Fruit fly (Drosophila melanogaster) whole organism, prepupa: ENCODE data around the gene CG32266.

Experiments used
- Blimp-1 ChIP-seq: fragments of 200-800 bp; sonication (Bioruptor generic); optimal IDR thresholded peaks from 3 replicates; lab custom pipeline; 2017; ENCODE audit warnings: missing biosample characterization, missing genetic modification characterization, mild to moderate bottlenecking, moderate library complexity, missing genetic modification reagents
- CG10631 ChIP-seq: fragments of 200-800 bp; sonication (Bioruptor generic); optimal IDR thresholded peaks from 2 replicates; lab custom pipeline; 2016; ENCODE audit warnings: missing biosample characterization, missing genetic modification characterization
- CG11294 ChIP-seq: fragments of 200-800 bp; sonication (Bioruptor generic); IDR thresholded peaks from 2 replicates; pipeline ENCODE4 v1.3.6; 2022; ENCODE audit warnings: missing biosample characterization, missing genetic modification characterization
- CG11762 ChIP-seq: fragments of 200-800 bp; sonication (Bioruptor generic); optimal IDR thresholded peaks from 3 replicates; lab custom pipeline; 2016; ENCODE audit warnings: missing biosample characterization, missing genetic modification characterization; ENCODE audit not compliant: insufficient read depth
- CG11902 ChIP-seq: fragments of 200-800 bp; sonication (Bioruptor generic); optimal IDR thresholded peaks from 3 replicates; lab custom pipeline; 2016; ENCODE audit warnings: missing biosample characterization, missing genetic modification characterization
- CG15336 ChIP-seq: fragments of 200-800 bp; sonication (Bioruptor generic); IDR thresholded peaks from 2 replicates; pipeline ENCODE4 v1.3.6; 2022; ENCODE audit warnings: missing biosample characterization, missing genetic modification characterization
- CG16779 ChIP-seq: fragments of 200-800 bp; sonication (Bioruptor generic); optimal IDR thresholded peaks from 3 replicates; lab custom pipeline; 2017; ENCODE audit warnings: missing biosample characterization, mild to moderate bottlenecking, missing genetic modification characterization
- CG3032 ChIP-seq: fragments of 200-800 bp; optimal IDR thresholded peaks from 2 replicates; lab custom pipeline; 2019; ENCODE audit warnings: missing biosample characterization, mild to moderate bottlenecking, missing genetic modification characterization, moderate library complexity
- CG32006 ChIP-seq: fragments of 200-800 bp; sonication (Bioruptor generic); optimal IDR thresholded peaks from 3 replicates; lab custom pipeline; 2017; ENCODE audit warnings: missing biosample characterization, mild to moderate bottlenecking, missing genetic modification characterization
- CG6163 ChIP-seq: fragments of 200-800 bp; sonication (Bioruptor generic); IDR thresholded peaks from 3 replicates; pipeline ENCODE4 v1.3.6; 2022; ENCODE audit warnings: missing biosample characterization, missing genetic modification characterization
- CG6276 ChIP-seq: fragments of 200-800 bp; sonication (Bioruptor generic); optimal IDR thresholded peaks from 2 replicates; lab custom pipeline; 2017; ENCODE audit warnings: missing biosample characterization, mild to moderate bottlenecking, missing genetic modification characterization
- CG6808 ChIP-seq: fragments of 200-800 bp; sonication (Bioruptor generic); optimal IDR thresholded peaks from 3 replicates; lab custom pipeline; 2017; ENCODE audit warnings: missing biosample characterization, missing genetic modification characterization, mild to moderate bottlenecking, moderate library complexity, missing genetic modification reagents
- CG6854 ChIP-seq: fragments of 200-800 bp; sonication (Bioruptor generic); optimal IDR thresholded peaks from 2 replicates; lab custom pipeline; 2017; ENCODE audit warnings: missing biosample characterization, mild to moderate bottlenecking, missing genetic modification characterization
- CG7368 ChIP-seq: fragments of 200-800 bp; sonication (Bioruptor generic); optimal IDR thresholded peaks from 3 replicates; lab custom pipeline; 2016; ENCODE audit warnings: missing biosample characterization, missing genetic modification characterization
- CG8319 ChIP-seq: fragments of 200-800 bp; sonication (Bioruptor generic); optimal IDR thresholded peaks from 3 replicates; lab custom pipeline; 2016; ENCODE audit warnings: missing biosample characterization, missing genetic modification characterization
- CG8632 ChIP-seq: fragments of 200-800 bp; sonication (Bioruptor generic); optimal IDR thresholded peaks from 3 replicates; lab custom pipeline; 2016; ENCODE audit warnings: missing biosample characterization, missing genetic modification characterization
- CG9139 ChIP-seq: fragments of 200-800 bp; sonication (Bioruptor generic); optimal IDR thresholded peaks from 3 replicates; lab custom pipeline; 2017; ENCODE audit warnings: missing biosample characterization, mild to moderate bottlenecking, missing genetic modification characterization
- Eip75B ChIP-seq: fragments of 200-800 bp; sonication (Bioruptor generic); optimal IDR thresholded peaks from 3 replicates; lab custom pipeline; 2016; ENCODE audit warnings: missing biosample characterization, missing genetic modification characterization
- Eip78C ChIP-seq: fragments of 200-800 bp; sonication (Bioruptor generic); peaks from one replicate; lab custom pipeline; 2016; ENCODE audit warnings: missing biosample characterization, missing genetic modification characterization
- Eip93F ChIP-seq: fragments of 200-800 bp; sonication (Bioruptor generic); optimal IDR thresholded peaks from 2 replicates; lab custom pipeline; 2016; ENCODE audit warnings: missing biosample characterization, mild to moderate bottlenecking, missing genetic modification characterization
- Ets21C ChIP-seq: fragments of 200-800 bp; sonication (Bioruptor generic); optimal IDR thresholded peaks from 3 replicates; lab custom pipeline; 2016; ENCODE audit warnings: missing biosample characterization, missing genetic modification characterization
- Ets96B ChIP-seq: fragments of 200-800 bp; optimal IDR thresholded peaks from 2 replicates; lab custom pipeline; 2019; ENCODE audit warnings: missing biosample characterization, mild to moderate bottlenecking, missing genetic modification characterization, moderate library complexity
- Gug ChIP-seq: fragments of 200-800 bp; sonication (Bioruptor generic); IDR thresholded peaks from 2 replicates; pipeline ENCODE4 v1.3.6; 2022; ENCODE audit warnings: missing biosample characterization, missing genetic modification characterization
- Hr38 ChIP-seq: sonication (Bioruptor generic); optimal IDR thresholded peaks from 2 replicates; lab custom pipeline; 2016; ENCODE audit warnings: missing biosample characterization, missing genetic modification characterization
- Hr39 ChIP-seq: fragments of 200-800 bp; sonication (Bioruptor generic); optimal IDR thresholded peaks from 2 replicates; lab custom pipeline; 2016; ENCODE audit warnings: missing biosample characterization, missing genetic modification characterization
- Met ChIP-seq: fragments of 200-800 bp; sonication (Bioruptor generic); optimal IDR thresholded peaks from 3 replicates; lab custom pipeline; 2016; ENCODE audit warnings: missing biosample characterization, missing genetic modification characterization
- OdsH ChIP-seq: fragments of 200-800 bp; sonication (Bioruptor generic); optimal IDR thresholded peaks from 3 replicates; lab custom pipeline; 2016; ENCODE audit warnings: missing biosample characterization, missing genetic modification characterization
- Smox ChIP-seq: fragments of 200-800 bp; sonication (Bioruptor generic); optimal IDR thresholded peaks from 3 replicates; lab custom pipeline; 2016; ENCODE audit warnings: missing biosample characterization, missing genetic modification characterization
- Sox102F ChIP-seq: fragments of 200-800 bp; sonication (Bioruptor generic); optimal IDR thresholded peaks from 2 replicates; lab custom pipeline; 2016; ENCODE audit warnings: missing biosample characterization, mild to moderate bottlenecking, missing genetic modification characterization
- Sox14 ChIP-seq: fragments of 200-800 bp; sonication (Bioruptor generic); optimal IDR thresholded peaks from 3 replicates; lab custom pipeline; 2016; ENCODE audit warnings: missing biosample characterization, missing genetic modification characterization
- achi ChIP-seq: fragments of 200-800 bp; sonication (Bioruptor generic); optimal IDR thresholded peaks from 3 replicates; lab custom pipeline; 2016; ENCODE audit warnings: missing biosample characterization, missing genetic modification characterization
- acj6 ChIP-seq: fragments of 200-800 bp; sonication (Bioruptor generic); optimal IDR thresholded peaks from 3 replicates; lab custom pipeline; 2016; ENCODE audit warnings: missing biosample characterization, missing genetic modification characterization
- cyc ChIP-seq: fragments of 200-800 bp; sonication (Bioruptor generic); optimal IDR thresholded peaks from 3 replicates; lab custom pipeline; 2016; ENCODE audit warnings: missing biosample characterization, missing genetic modification characterization
- dac ChIP-seq: fragments of 200-800 bp; sonication (Bioruptor generic); optimal IDR thresholded peaks from 2 replicates; lab custom pipeline; 2017; ENCODE audit warnings: missing biosample characterization, mild to moderate bottlenecking, missing genetic modification characterization
- dsx ChIP-seq: fragments of 200-800 bp; optimal IDR thresholded peaks from 3 replicates; lab custom pipeline; 2019; ENCODE audit warnings: missing biosample characterization, mild to moderate bottlenecking, missing genetic modification characterization, moderate library complexity; ENCODE audit not compliant: poor library complexity, severe bottlenecking
- eg ChIP-seq: fragments of 200-800 bp; sonication (Bioruptor generic); IDR thresholded peaks from 3 replicates; pipeline ENCODE4 v1.3.6; 2022; ENCODE audit warnings: missing biosample characterization, missing genetic modification characterization
- esn ChIP-seq: fragments of 200-800 bp; sonication (Bioruptor generic); optimal IDR thresholded peaks from 2 replicates; lab custom pipeline; 2016; ENCODE audit warnings: missing biosample characterization, mild to moderate bottlenecking, missing genetic modification characterization, moderate library complexity
- fd59A ChIP-seq: fragments of 200-800 bp; sonication (Bioruptor generic); optimal IDR thresholded peaks from 2 replicates; lab custom pipeline; 2017; ENCODE audit warnings: missing biosample characterization, mild to moderate bottlenecking, missing genetic modification characterization, missing genetic modification reagents
- fd85E ChIP-seq: fragments of 200-800 bp; sonication (Bioruptor generic); optimal IDR thresholded peaks from 3 replicates; lab custom pipeline; 2016; ENCODE audit warnings: missing biosample characterization, missing genetic modification characterization
- fkh ChIP-seq: fragments of 200-800 bp; sonication (Bioruptor generic); optimal IDR thresholded peaks from 3 replicates; lab custom pipeline; 2017; ENCODE audit warnings: missing biosample characterization, mild to moderate bottlenecking, missing genetic modification characterization, moderate library complexity
- lz ChIP-seq: fragments of 200-800 bp; sonication (Bioruptor generic); optimal IDR thresholded peaks from 3 replicates; lab custom pipeline; 2016; ENCODE audit warnings: missing biosample characterization, missing genetic modification characterization
- net ChIP-seq: fragments of 200-800 bp; sonication (Bioruptor generic); optimal IDR thresholded peaks from 3 replicates; lab custom pipeline; 2016; ENCODE audit warnings: missing biosample characterization, missing genetic modification characterization
- pdm3 ChIP-seq: fragments of 200-800 bp; sonication (Bioruptor generic); optimal IDR thresholded peaks from 3 replicates; lab custom pipeline; 2016; ENCODE audit warnings: missing biosample characterization, missing genetic modification characterization
- salr ChIP-seq, 2 experiments: fragments of 200-800 bp; sonication (Bioruptor generic); optimal IDR thresholded peaks; 3 replicates each; lab custom pipeline; 2016 to 2018; ENCODE audit warnings: missing biosample characterization in 2 of 2, missing genetic modification characterization in 2 of 2, mild to moderate bottlenecking in 1 of 2
- spab ChIP-seq: fragments of 200-800 bp; sonication (Bioruptor generic); optimal IDR thresholded peaks from 2 replicates; lab custom pipeline; 2017; ENCODE audit warnings: missing biosample characterization, mild to moderate bottlenecking, missing genetic modification characterization, missing genetic modification reagents
- svp ChIP-seq: fragments of 200-800 bp; sonication (Bioruptor generic); peaks from one replicate; lab custom pipeline; 2016; ENCODE audit warnings: missing biosample characterization, missing genetic modification characterization
- vri ChIP-seq: fragments of 200-800 bp; sonication (Bioruptor generic); optimal IDR thresholded peaks from 3 replicates; lab custom pipeline; 2016; ENCODE audit warnings: missing biosample characterization, mild to moderate bottlenecking, missing genetic modification characterization

Gene CG32266

DNA sequence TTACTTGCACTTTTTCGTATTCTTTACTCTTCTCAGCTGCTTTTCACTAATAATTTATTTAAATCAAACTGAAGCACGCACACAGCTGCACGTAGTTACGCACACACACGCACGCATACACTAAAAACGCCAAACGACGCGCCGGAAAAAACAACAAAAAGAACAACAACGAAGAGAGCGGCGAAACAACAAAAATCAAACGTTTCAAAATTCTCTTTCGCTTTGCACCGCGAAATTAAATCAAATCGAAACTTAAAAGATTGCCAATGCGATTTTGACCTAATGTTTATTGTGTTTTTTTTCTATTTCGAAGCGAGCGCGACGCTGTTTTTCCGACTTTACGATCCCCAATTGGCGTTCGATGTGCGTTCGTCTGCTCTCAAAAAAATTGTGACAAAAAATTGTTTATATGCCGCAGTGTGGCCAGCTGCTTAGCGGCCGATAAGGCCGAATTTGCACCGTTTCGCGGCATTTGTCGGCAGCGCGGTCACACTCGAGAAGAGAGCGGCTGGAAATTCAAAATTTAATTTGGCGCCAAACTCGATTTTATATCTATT is 2.9 kb upstream of the CG32266 start (continued):
- TF ChIP-seq CG32006 (GFP tag; lab: Kevin White, UChicago) = peak; percentile 37
- no peak for TF ChIP-seq Ets21C
- TF ChIP-seq pdm3 = peak; percentile 28
- peak; percentile 32 for TF ChIP-seq fkh (GFP tag; lab: Kevin White, UChicago)
- TF ChIP-seq svp (GFP tag; lab: Kevin White, UChicago) = no peak
- TF ChIP-seq CG16779 (tag; lab: Kevin White, UChicago) = peak; percentile 66
- peak; percentile 10 to 39 for TF ChIP-seq salr (GFP tag; optimal IDR thresholded peaks at IDR 0.05; lab: Kevin White, UChicago)
- TF ChIP-seq acj6 (GFP tag; lab: Kevin White, UChicago) = no peak
- peak; percentile 23 for TF ChIP-seq CG9139 (GFP tag; lab: Kevin White, UChicago)
- TF ChIP-seq eg = peak; percentile 42; the same call in 1 of the 3 replicates
- TF ChIP-seq vri (GFP tag; lab: Kevin White, UChicago) = peak; percentile 61
- TF ChIP-seq Hr39 = no peak
- no peak for TF ChIP-seq Blimp-1
- TF ChIP-seq Gug (GFP tag; lab: Robert Waterston, UW) = no peak
- TF ChIP-seq net (GFP tag; lab: Kevin White, UChicago) = peak; percentile 73
- no peak for TF ChIP-seq Hr38 (GFP tag; lab: Kevin White, UChicago)
- TF ChIP-seq dsx (GFP tag; lab: Kevin White, UChicago) = peak; percentile 62
- TF ChIP-seq CG7368 (GFP tag; lab: Kevin White, UChicago) = no peak
- peak; percentile 13 for TF ChIP-seq Smox (GFP tag; lab: Kevin White, UChicago)
- peak; percentile 6 for TF ChIP-seq fd59A
- no peak for TF ChIP-seq fd85E (GFP tag; lab: Kevin White, UChicago)
- peak; percentile 58 for TF ChIP-seq esn
- peak; percentile 66 for TF ChIP-seq CG6808 (GFP tag; lab: Kevin White, UChicago)
- TF ChIP-seq Sox102F (GFP tag; lab: Kevin White, UChicago) = peak; percentile 56
- no peak for TF ChIP-seq CG8319 (GFP tag; lab: Kevin White, UChicago)
- TF ChIP-seq cyc (GFP tag; lab: Kevin White, UChicago) = no peak

DNA sequence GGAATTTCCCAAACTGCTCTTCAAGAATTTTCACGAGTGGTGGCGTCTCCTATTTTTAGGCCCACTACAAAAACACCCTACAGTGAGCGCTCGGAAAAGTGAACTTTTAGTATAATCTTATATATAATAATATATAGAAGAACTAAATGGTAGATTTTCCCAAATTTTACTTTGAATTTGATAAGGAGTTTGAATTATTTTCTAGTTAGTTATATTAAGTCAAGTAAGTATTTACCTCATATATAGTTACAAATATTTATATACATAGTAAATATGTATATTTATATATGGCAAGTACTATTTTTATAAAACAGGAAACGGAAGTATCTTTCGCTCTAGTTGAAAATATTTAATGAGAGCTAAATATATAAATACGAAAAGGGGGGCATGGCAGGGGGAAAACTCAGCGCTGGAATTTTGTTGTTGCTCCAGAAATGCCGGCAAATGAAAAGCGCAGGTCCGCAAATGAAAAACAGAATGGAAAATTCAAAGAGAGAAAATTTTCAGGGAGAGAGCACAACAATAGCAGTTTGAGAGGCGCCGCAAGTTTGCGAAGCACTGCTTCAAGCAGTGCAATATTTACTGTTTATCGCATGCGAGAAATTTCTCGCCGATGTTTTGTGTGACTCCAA is 1.7 kb upstream of the CG32266 start:
- TF ChIP-seq Eip75B (GFP tag; lab: Kevin White, UChicago) (no peak), Ets96B (no peak), dac (no peak), cyc (GFP tag; lab: Kevin White, UChicago) (no peak), Met (no peak), CG15336 (GFP tag; lab: Robert Waterston, UW) (no peak), CG11902 (no peak), Eip78C (GFP tag; lab: Kevin White, UChicago) (peak; percentile 62), CG6163 (no peak), svp (GFP tag; lab: Kevin White, UChicago) (no peak), achi (GFP tag; lab: Kevin White, UChicago) (no peak), Eip93F (GFP tag; lab: Kevin White, UChicago) (no peak), Sox102F (GFP tag; lab: Kevin White, UChicago) (no peak), spab (GFP tag; lab: Kevin White, UChicago) (no peak), Hr38 (GFP tag; lab: Kevin White, UChicago) (no peak), Gug (GFP tag; lab: Robert Waterston, UW) (no peak), CG11294 (GFP tag; lab: Robert Waterston, UW) (no peak), fkh (GFP tag; lab: Kevin White, UChicago) (peak; percentile 36), CG6276 (peak; percentile 8), CG16779 (tag; lab: Kevin White, UChicago) (no peak), lz (GFP tag; lab: Kevin White, UChicago) (no peak), Smox (GFP tag; lab: Kevin White, UChicago) (no peak), OdsH (peak; percentile 2), CG10631 (no peak), Sox14 (GFP tag; lab: Kevin White, UChicago) (no peak), vri (GFP tag; lab: Kevin White, UChicago) (no peak), Ets21C (no peak), Hr39 (no peak), CG11762 (no peak), CG8632 (GFP tag; lab: Kevin White, UChicago) (no peak), CG9139 (GFP tag; lab: Kevin White, UChicago) (no peak), CG6854 (no peak), eg (peak; percentile 34; the same call in 1 of the 3 replicates), CG3032 (tag; lab: Kevin White, UChicago) (no peak), acj6 (GFP tag; lab: Kevin White, UChicago) (no peak), dsx (GFP tag; lab: Kevin White, UChicago) (no peak), CG8319 (GFP tag; lab: Kevin White, UChicago) (no peak)
